Worm (Caenorhabditis elegans) whole organism, L3 larva: ENCODE results near the gene F52H2.5.
A peak's percentile ranks its signal among the peaks of the same experiment; 100 is the strongest.

Source experiments
- R02D3.7 ChIP-seq: fragments of 150-350 bp; optimal IDR thresholded peaks from 2 replicates; lab custom pipeline; 2014; ENCODE audit warnings: missing biosample characterization, missing genetic modification characterization
- ZK546.5 ChIP-seq: sonication (generic microtip); optimal IDR thresholded peaks from 2 replicates; lab custom pipeline; 2017; ENCODE audit warnings: missing biosample characterization, missing genetic modification characterization
- aly-2 ChIP-seq: fragments of 150-350 bp; optimal IDR thresholded peaks from 2 replicates; lab custom pipeline; 2014; ENCODE audit warnings: missing biosample characterization, missing genetic modification characterization
- ama-1 ChIP-seq: fragments of 150-350 bp; optimal IDR thresholded peaks from 2 replicates; lab custom pipeline; 2018
- ceh-16 ChIP-seq: sonication (generic microtip); optimal IDR thresholded peaks from 2 replicates; lab custom pipeline; 2017; ENCODE audit warnings: missing biosample characterization, missing genetic modification characterization
- ceh-28 ChIP-seq: fragments of 150-350 bp; optimal IDR thresholded peaks from 2 replicates; lab custom pipeline; 2014; ENCODE audit warnings: missing biosample characterization, missing genetic modification reagents, missing genetic modification characterization
- ceh-82 ChIP-seq: fragments of 150-350 bp; optimal IDR thresholded peaks from 2 replicates; lab custom pipeline; 2014; ENCODE audit warnings: missing biosample characterization, missing genetic modification characterization
- ceh-9 ChIP-seq: sonication (generic microtip); optimal IDR thresholded peaks from 2 replicates; lab custom pipeline; 2018; ENCODE audit warnings: missing biosample characterization, missing genetic modification characterization
- egl-27 ChIP-seq: sonication (generic microtip); optimal IDR thresholded peaks from 4 replicates; lab custom pipeline; 2017; ENCODE audit warnings: missing biosample characterization, missing genetic modification reagents, missing genetic modification characterization
- elt-1 ChIP-seq: fragments of 150-350 bp; optimal IDR thresholded peaks from 2 replicates; lab custom pipeline; 2014; ENCODE audit warnings: missing biosample characterization, missing genetic modification characterization
- elt-2 ChIP-seq: sonication (generic microtip); optimal IDR thresholded peaks from 2 replicates; lab custom pipeline; 2016; ENCODE audit warnings: missing genetic modification reagents, mild to moderate bottlenecking, missing genetic modification characterization, missing compliant biosample characterization
- elt-3 ChIP-seq, 3 experiments: fragments of 150-350 bp in 1 of 3; sonication (generic microtip) in 2 of 3; optimal IDR thresholded peaks; 2 replicates in 2 of 3; 4 replicates in 1 of 3; lab custom pipeline; 2014 to 2017; ENCODE audit warnings: missing biosample characterization in 3 of 3, missing genetic modification characterization in 3 of 3
- fkh-2 ChIP-seq: fragments of 150-350 bp; optimal IDR thresholded peaks from 2 replicates; lab custom pipeline; 2014; ENCODE audit warnings: missing biosample characterization, missing genetic modification reagents, missing genetic modification characterization
- hmg-11 ChIP-seq: sonication (generic microtip); optimal IDR thresholded peaks from 2 replicates; lab custom pipeline; 2016; ENCODE audit warnings: missing genetic modification characterization, missing compliant biosample characterization
- jun-1 ChIP-seq: fragments of 150-350 bp; optimal IDR thresholded peaks from 2 replicates; lab custom pipeline; 2014; ENCODE audit warnings: missing biosample characterization, missing genetic modification reagents, missing genetic modification characterization
- lin-15B ChIP-seq: fragments of 150-350 bp; optimal IDR thresholded peaks from 2 replicates; lab custom pipeline; 2014; ENCODE audit warnings: missing biosample characterization, missing genetic modification characterization
- lin-39 ChIP-seq: fragments of 150-350 bp; optimal IDR thresholded peaks from 2 replicates; lab custom pipeline; 2018; ENCODE audit warnings: missing biosample characterization, missing genetic modification reagents, missing genetic modification characterization
- lsy-12 ChIP-seq: sonication (generic microtip); optimal IDR thresholded peaks from 2 replicates; lab custom pipeline; 2016; ENCODE audit warnings: mild to moderate bottlenecking, missing genetic modification characterization, missing compliant biosample characterization
- mdl-1 ChIP-seq: fragments of 150-350 bp; optimal IDR thresholded peaks from 2 replicates; lab custom pipeline; 2014; ENCODE audit warnings: missing biosample characterization, missing genetic modification characterization
- mml-1 ChIP-seq: fragments of 150-350 bp; sonication (generic microtip); optimal IDR thresholded peaks from 3 replicates; lab custom pipeline; 2014; ENCODE audit warnings: missing biosample characterization, missing genetic modification characterization
- nfya-1 ChIP-seq: sonication (generic microtip); optimal IDR thresholded peaks from 2 replicates; lab custom pipeline; 2017; ENCODE audit warnings: missing genetic modification characterization, mild to moderate bottlenecking, missing compliant biosample characterization, antibody characterized with exemption, moderate library complexity; ENCODE audit not compliant: insufficient read depth
- nhr-11 ChIP-seq: fragments of 150-350 bp; optimal IDR thresholded peaks from 2 replicates; lab custom pipeline; 2014; ENCODE audit warnings: missing biosample characterization, missing genetic modification characterization
- nhr-12 ChIP-seq: fragments of 150-350 bp; optimal IDR thresholded peaks from 2 replicates; lab custom pipeline; 2014; ENCODE audit warnings: missing biosample characterization, missing genetic modification characterization
- nhr-23 ChIP-seq: fragments of 150-350 bp; optimal IDR thresholded peaks from 2 replicates; lab custom pipeline; 2014; ENCODE audit warnings: missing biosample characterization, missing genetic modification reagents, missing genetic modification characterization
- nhr-237 ChIP-seq: fragments of 150-350 bp; optimal IDR thresholded peaks from 2 replicates; lab custom pipeline; 2014; ENCODE audit warnings: missing biosample characterization, missing genetic modification characterization
- nhr-25 ChIP-seq: sonication (generic microtip); optimal IDR thresholded peaks from 2 replicates; lab custom pipeline; 2017; ENCODE audit warnings: missing biosample characterization, missing genetic modification characterization
- nhr-28 ChIP-seq: fragments of 150-350 bp; optimal IDR thresholded peaks from 2 replicates; lab custom pipeline; 2014; ENCODE audit warnings: missing biosample characterization, missing genetic modification characterization
- nhr-43 ChIP-seq: sonication (generic microtip); optimal IDR thresholded peaks from 2 replicates; lab custom pipeline; 2016; ENCODE audit warnings: mild to moderate bottlenecking, missing genetic modification characterization, missing compliant biosample characterization; ENCODE audit not compliant: poor library complexity, severe bottlenecking
- nhr-67 ChIP-seq: fragments of 150-350 bp; optimal IDR thresholded peaks from 2 replicates; lab custom pipeline; 2014; ENCODE audit warnings: missing biosample characterization, missing genetic modification characterization
- nhr-76 ChIP-seq: fragments of 150-350 bp; sonication (generic microtip); optimal IDR thresholded peaks from 5 replicates; lab custom pipeline; 2014; ENCODE audit warnings: missing biosample characterization, missing genetic modification characterization
- nhr-77 ChIP-seq: fragments of 150-350 bp; optimal IDR thresholded peaks from 2 replicates; lab custom pipeline; 2014; ENCODE audit warnings: missing biosample characterization, missing genetic modification characterization
- pha-4 ChIP-seq: fragments of 150-350 bp; optimal IDR thresholded peaks from 2 replicates; lab custom pipeline; 2014; ENCODE audit warnings: missing biosample characterization, missing genetic modification reagents, missing genetic modification characterization
- pqm-1 ChIP-seq: fragments of 150-350 bp; optimal IDR thresholded peaks from 2 replicates; lab custom pipeline; 2017; ENCODE audit warnings: missing biosample characterization, missing genetic modification characterization, inconsistent platforms
- sea-2 ChIP-seq: fragments of 150-350 bp; sonication (generic microtip); optimal IDR thresholded peaks from 4 replicates; lab custom pipeline; 2014; ENCODE audit warnings: missing biosample characterization, missing genetic modification reagents, missing genetic modification characterization
- skn-1 ChIP-seq: fragments of 150-350 bp; optimal IDR thresholded peaks from 2 replicates; lab custom pipeline; 2014; ENCODE audit warnings: missing biosample characterization, missing genetic modification characterization
- snpc-4 ChIP-seq: fragments of 150-350 bp; optimal IDR thresholded peaks from 2 replicates; lab custom pipeline; 2014; ENCODE audit warnings: missing biosample characterization, missing genetic modification characterization
- tbx-2 ChIP-seq: sonication (generic microtip); optimal IDR thresholded peaks from 2 replicates; lab custom pipeline; 2016; ENCODE audit warnings: mild to moderate bottlenecking, missing genetic modification characterization, missing compliant biosample characterization
- unc-39 ChIP-seq: sonication (generic microtip); optimal IDR thresholded peaks from 4 replicates; lab custom pipeline; 2017; ENCODE audit warnings: missing biosample characterization, missing genetic modification characterization
- zag-1 ChIP-seq: fragments of 150-350 bp; optimal IDR thresholded peaks from 2 replicates; lab custom pipeline; 2014; ENCODE audit warnings: missing biosample characterization, missing genetic modification characterization
- ztf-11 ChIP-seq: fragments of 150-350 bp; optimal IDR thresholded peaks from 2 replicates; lab custom pipeline; 2014; ENCODE audit warnings: missing biosample characterization, missing genetic modification characterization
- ztf-4 ChIP-seq: fragments of 150-350 bp; optimal IDR thresholded peaks from 2 replicates; lab custom pipeline; 2014; ENCODE audit warnings: missing biosample characterization, missing genetic modification characterization

The F52H2.5 gene

ce11 chrX:2567761-2568160, 7.9 kb upstream of the F52H2.5 start:
- TF ChIP-seq nhr-12 (no peak), unc-39 (tag; lab: Kevin White, UChicago) (no peak), mml-1 (tag; lab: Kevin White, UChicago) (no peak), nhr-77 (tag; lab: Kevin White, UChicago) (no peak), nhr-67 (no peak), elt-3 (tag; optimal IDR thresholded peaks at IDR 0.05; lab: Kevin White, UChicago) (peak in 2 of 3 experiments; percentile 55 to 59)

- TF ChIP-seq elt-2 (tag; lab: Kevin White, UChicago) (peak; percentile 86), nhr-25 (tag; lab: Kevin White, UChicago) (no peak), mdl-1 (no peak), pha-4 (tag; lab: Kevin White, UChicago) (peak; percentile 37), pqm-1 (tag; lab: Kevin White, UChicago) (peak; percentile 57), R02D3.7 (tag; lab: Kevin White, UChicago) (no peak), mml-1 (tag; lab: Kevin White, UChicago) (no peak), elt-3 (tag; optimal IDR thresholded peaks at IDR 0.05; lab: Kevin White, UChicago) (no peak), lin-15B (no peak)
Observed at ce11 chrX:2565308-2565773, 5.5 kb upstream of the F52H2.5 start, which contains the start of gene F52H2.15. F52H2.15 (plus strand) TSS chrX:2565358.

ce11 chrX:2564047-2564446, 4.2 kb upstream of the F52H2.5 start, which contains the start of gene dhcr-24:
dhcr-24 (minus strand) TSS chrX:2564147.
- TF ChIP-seq nfya-1 (tag; lab: Kevin White, UChicago) (no peak), zag-1 (tag; lab: Kevin White, UChicago) (no peak), ztf-11 (no peak), nhr-12 (no peak), skn-1 (tag; lab: Kevin White, UChicago) (no peak)
- TF ChIP-seq, all 47 proteins: peak for 0

ce11 chrX:2559399-2559798, 480 bp downstream of the F52H2.5 start:
- TF ChIP-seq nfya-1 (tag; lab: Kevin White, UChicago) (peak; percentile 53), tbx-2 (peak; percentile 15), pha-4 (tag; lab: Kevin White, UChicago) (peak; percentile 74), nhr-25 (tag; lab: Kevin White, UChicago) (peak; percentile 0), ZK546.5 (no peak), fkh-2 (tag; lab: Kevin White, UChicago) (no peak), ama-1 (no peak), nhr-76 (tag; lab: Kevin White, UChicago) (no peak), lin-15B (peak; percentile 46), aly-2 (tag; lab: Kevin White, UChicago) (no peak), snpc-4 (peak; percentile 50), hmg-11 (tag; lab: Kevin White, UChicago) (peak; percentile 34), nhr-23 (tag; lab: Kevin White, UChicago) (peak; percentile 14)

- TF ChIP-seq mml-1 (tag; lab: Kevin White, UChicago) = no peak
- TF ChIP-seq snpc-4 = no peak
- peak; percentile 76 for TF ChIP-seq egl-27 (tag; lab: Kevin White, UChicago)
- TF ChIP-seq ztf-4 (tag; lab: Kevin White, UChicago) = no peak
- TF ChIP-seq ceh-16 (tag; lab: Kevin White, UChicago) = no peak
- TF ChIP-seq pha-4 (tag; lab: Kevin White, UChicago) = peak; percentile 57
- TF ChIP-seq ceh-82 (tag; lab: Kevin White, UChicago) = peak; percentile 43
- no peak for TF ChIP-seq sea-2 (GFP tag; lab: Kevin White, UChicago)
- TF ChIP-seq fkh-2 (tag; lab: Kevin White, UChicago) = no peak
- peak; percentile 78 for TF ChIP-seq nfya-1 (tag; lab: Kevin White, UChicago)
- TF ChIP-seq lin-15B = peak; percentile 3
- TF ChIP-seq R02D3.7 (tag; lab: Kevin White, UChicago) = peak; percentile 24
- TF ChIP-seq nhr-25 (tag; lab: Kevin White, UChicago) = peak; percentile 83
- no peak for TF ChIP-seq nhr-28 (tag; lab: Kevin White, UChicago)
- peak; percentile 66 for TF ChIP-seq nhr-23 (tag; lab: Kevin White, UChicago)
- peak; percentile 76 for TF ChIP-seq lsy-12 (tag; lab: Kevin White, UChicago)
- TF ChIP-seq unc-39 (tag; lab: Kevin White, UChicago) = no peak
- peak; percentile 31 for TF ChIP-seq pqm-1 (tag; lab: Kevin White, UChicago)
- TF ChIP-seq nhr-67 = no peak
- TF ChIP-seq tbx-2 = peak; percentile 59
- TF ChIP-seq nhr-77 (tag; lab: Kevin White, UChicago) = no peak
- no peak for TF ChIP-seq nhr-11 (tag; lab: Kevin White, UChicago)
- no peak for TF ChIP-seq nhr-237 (tag; lab: Kevin White, UChicago)
- TF ChIP-seq hmg-11 (tag; lab: Kevin White, UChicago) = peak; percentile 86
- TF ChIP-seq nhr-12 = no peak
- peak; percentile 75 for TF ChIP-seq skn-1 (tag; lab: Kevin White, UChicago)
- no peak for TF ChIP-seq ama-1
- TF ChIP-seq ceh-28 (tag; lab: Kevin White, UChicago) = peak; percentile 39
- no peak for TF ChIP-seq aly-2 (tag; lab: Kevin White, UChicago)
- peak; percentile 39 for TF ChIP-seq elt-1 (tag; lab: Kevin White, UChicago)
- TF ChIP-seq zag-1 (tag; lab: Kevin White, UChicago) = no peak
- TF ChIP-seq jun-1 (tag; lab: Kevin White, UChicago) = peak; percentile 70
- peak; percentile 59 for TF ChIP-seq nhr-43
- TF ChIP-seq ceh-9 (tag; lab: Kevin White, UChicago) = no peak
- TF ChIP-seq ztf-11 = no peak
- peak; percentile 56 for TF ChIP-seq lin-39 (tag; lab: Kevin White, UChicago)
Observed at ce11 chrX:2553433-2553860, 6.4 kb downstream of the F52H2.5 start.
